Fruit fly (Drosophila melanogaster): Measurements from ENCODE around the gene CG17834.

CG17834 gene

dm6 chr2L:8543731-8544359, 14.9 kb downstream of the CG17834 start (continued):
- TF ChIP-seq ap (GFP tag; IDR thresholded peaks at IDR 0.05) (no peak), caup (GFP tag; optimal IDR thresholded peaks at IDR 0.05; ENCODE audit: severe bottlenecking) (no peak), Atf3 (GFP tag; optimal IDR thresholded peaks at IDR 0.05) (no peak), Trl (optimal IDR thresholded peaks at IDR 0.05) (peak; percentile 87 to 99), Trl (GFP tag; optimal IDR thresholded peaks at IDR 0.05) (peak; percentile 30), Dbx (GFP tag; IDR thresholded peaks at IDR 0.05) (no peak), cad (GFP tag; optimal IDR thresholded peaks at IDR 0.05) (no peak), h (optimal IDR thresholded peaks at IDR 0.05) (no peak), CG17385 (GFP tag; optimal IDR thresholded peaks at IDR 0.05) (peak; percentile 69), twi (tag; optimal IDR thresholded peaks at IDR 0.05) (no peak), Ets97D (GFP tag; optimal IDR thresholded peaks at IDR 0.05) (no peak), HHEX (GFP tag; optimal IDR thresholded peaks at IDR 0.05) (no peak), Poxn (GFP tag; IDR thresholded peaks at IDR 0.05) (no peak), CG4707 (GFP tag; optimal IDR thresholded peaks at IDR 0.05) (no peak), cwo (GFP tag; optimal IDR thresholded peaks at IDR 0.05) (no peak), CG1647 (GFP tag; optimal IDR thresholded peaks at IDR 0.05) (no peak), gcm (GFP tag; optimal IDR thresholded peaks at IDR 0.05) (peak; percentile 63), CG6791 (GFP tag; IDR thresholded peaks at IDR 0.05; ENCODE audit: partially characterized antibody) (no peak), CG2678 (tag; optimal IDR thresholded peaks at IDR 0.05) (no peak), CG11398 (GFP tag; optimal IDR thresholded peaks at IDR 0.05) (no peak), HLH3B (GFP tag; IDR thresholded peaks at IDR 0.05) (no peak), CG13424 (tag; optimal IDR thresholded peaks at IDR 0.05) (no peak), CG42726 (GFP tag; IDR thresholded peaks at IDR 0.05; ENCODE audit: partially characterized antibody) (no peak), CG6272 (GFP tag; IDR thresholded peaks at IDR 0.05) (no peak), zf30C (GFP tag; optimal IDR thresholded peaks at IDR 0.05) (no peak), CG1792 (GFP tag; optimal IDR thresholded peaks at IDR 0.05) (no peak), sim (GFP tag; IDR thresholded peaks at IDR 0.05) (no peak), en (GFP tag; optimal IDR thresholded peaks at IDR 0.05) (no peak), ftz-f1 (GFP tag; optimal IDR thresholded peaks at IDR 0.05) (no peak), Usf (GFP tag; optimal IDR thresholded peaks at IDR 0.05) (no peak), CG11085 (GFP tag; IDR thresholded peaks at IDR 0.05) (no peak), rib (GFP tag; IDR thresholded peaks at IDR 0.05) (no peak), az2 (GFP tag; optimal IDR thresholded peaks at IDR 0.05) (no peak), Mes4 (GFP tag; optimal IDR thresholded peaks at IDR 0.05) (no peak), zfh2 (GFP tag; optimal IDR thresholded peaks at IDR 0.05) (no peak), Med (GFP tag) (no peak), gem (tag; optimal IDR thresholded peaks at IDR 0.05) (no peak), CG14441 (GFP tag; IDR thresholded peaks at IDR 0.05) (no peak), pb (GFP tag; optimal IDR thresholded peaks at IDR 0.05) (no peak), H15 (GFP tag; IDR thresholded peaks at IDR 0.05) (no peak), CG15514 (GFP tag; optimal IDR thresholded peaks at IDR 0.05) (no peak), CG15601 (tag; optimal IDR thresholded peaks at IDR 0.05) (peak; percentile 12), nom (GFP tag; optimal IDR thresholded peaks at IDR 0.05) (no peak), CG9932 (GFP tag; IDR thresholded peaks at IDR 0.05) (no peak), HLH4C (GFP tag; IDR thresholded peaks at IDR 0.05; ENCODE audit: partially characterized antibody) (no peak), CG17186 (GFP tag; optimal IDR thresholded peaks at IDR 0.05) (no peak), cg (GFP tag; optimal IDR thresholded peaks at IDR 0.05) (no peak), Drgx (GFP tag; IDR thresholded peaks at IDR 0.05) (no peak), sens (GFP tag) (peak; percentile 36), psq (GFP tag; optimal IDR thresholded peaks at IDR 0.05) (peak; percentile 89), sd (tag; optimal IDR thresholded peaks at IDR 0.05) (no peak), CG31441 (GFP tag; IDR thresholded peaks at IDR 0.05) (no peak)
